Worm (Caenorhabditis elegans) whole organism, dauer: ENCODE results near the gene rsp-8.
"Not testable (repeated sequence)": the region's sequence is repeated elsewhere in the genome, so short reads cannot be mapped to it uniquely, and the experiment has no call there.

Source experiments
- unc-62 ChIP-seq: sonication (generic microtip); optimal IDR thresholded peaks from 2 replicates; lab custom pipeline; 2017; ENCODE audit warnings: missing biosample characterization, missing genetic modification reagents, missing genetic modification characterization

Gene rsp-8

DNA sequence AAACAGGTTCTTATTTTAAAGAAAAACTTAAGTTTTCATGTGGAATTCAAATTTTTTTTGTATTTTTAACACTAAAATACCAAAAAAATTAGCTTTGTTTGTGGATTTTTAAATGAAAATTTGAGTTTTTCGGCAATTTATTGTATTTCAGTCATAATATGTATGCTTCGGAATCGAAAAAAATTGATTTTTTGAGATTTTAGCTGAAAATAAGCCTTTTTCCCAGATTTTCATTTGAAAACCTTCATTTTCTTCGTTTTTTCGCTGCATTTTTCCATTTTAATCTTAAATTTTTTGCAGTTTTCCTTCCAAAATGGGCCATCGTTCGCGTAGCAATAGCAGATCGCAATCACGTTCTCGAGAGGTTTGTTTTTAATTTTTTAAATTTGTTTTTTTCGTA lies at the start of gene rsp-8:
Gene rsp-8, plus strand, starts transcription at position 301 of the 400 bp plus-strand sequence.
- no peak for TF ChIP-seq unc-62 (GFP tag; lab: Kevin White, UChicago)

DNA sequence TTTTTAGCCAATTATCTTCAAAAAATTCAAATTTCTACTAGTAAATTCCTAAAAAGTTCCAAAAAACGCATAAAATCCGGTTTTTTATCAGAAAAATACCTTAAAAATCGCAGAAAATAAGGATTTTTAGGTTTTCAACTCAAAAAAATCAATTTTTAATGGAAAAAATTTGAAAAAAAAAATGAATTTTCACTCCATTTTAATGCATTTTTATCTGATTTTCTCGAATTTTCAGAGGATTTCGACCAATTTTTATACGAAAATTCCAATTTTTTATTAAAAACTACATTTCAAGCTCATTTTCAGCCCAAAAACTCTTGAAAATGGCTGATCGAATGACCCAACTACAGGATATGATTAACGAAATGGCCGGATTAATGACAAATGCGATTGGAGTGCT lies 48.9 kb upstream of the rsp-8 start, which contains the start of gene mdt-21:
Gene mdt-21, plus strand, starts transcription at position 301 of the 400 bp plus-strand sequence.
- no peak for TF ChIP-seq unc-62 (GFP tag; lab: Kevin White, UChicago)

DNA sequence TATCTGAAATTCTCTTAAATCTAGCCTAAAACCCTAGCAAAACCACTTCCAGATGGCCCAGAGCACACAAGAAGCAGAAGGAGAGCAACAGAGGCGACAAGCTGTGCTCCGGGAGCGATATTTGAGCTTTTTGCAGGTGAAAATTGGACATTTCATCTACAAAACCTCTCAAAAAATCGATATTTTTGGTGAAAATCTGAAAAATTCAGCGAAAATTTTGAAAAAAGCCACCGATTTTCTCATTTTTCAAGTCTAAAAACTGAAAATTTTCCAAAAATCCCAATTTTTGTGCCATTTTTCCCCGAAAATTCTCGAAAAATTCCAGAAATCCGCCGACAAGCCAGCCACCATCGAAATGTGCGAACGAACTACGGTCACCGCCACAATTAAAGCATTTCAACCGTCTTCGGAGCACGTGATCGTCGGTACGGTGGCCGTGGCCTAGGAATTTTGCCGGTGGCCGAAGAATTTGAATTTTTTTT lies 46.0 kb upstream of the rsp-8 start, which contains the start of gene C24H11.5:
Gene C24H11.5, plus strand, starts transcription at position 51 of the 482 bp plus-strand sequence.
- no peak for TF ChIP-seq unc-62 (GFP tag; lab: Kevin White, UChicago)

DNA sequence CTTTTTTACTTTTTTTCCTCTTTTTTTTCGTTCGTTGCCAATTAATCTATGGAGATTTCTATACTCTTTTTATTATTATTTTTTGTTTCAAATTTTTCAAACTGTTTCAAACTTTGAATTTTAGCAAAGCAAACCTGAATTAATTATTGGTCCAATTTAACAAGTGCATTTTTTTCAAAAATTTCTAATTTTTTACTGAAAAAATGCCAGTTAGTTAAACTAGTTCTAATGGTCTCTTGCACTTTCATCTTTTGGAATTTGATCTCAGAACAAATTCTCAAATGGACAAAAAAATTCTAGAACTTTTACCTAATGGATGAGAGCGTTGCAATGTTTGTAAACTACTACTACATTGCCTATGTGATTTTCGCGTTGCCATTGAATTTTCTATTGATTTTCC lies 44.4 kb upstream of the rsp-8 start, which contains the start of gene srd-74:
Gene srd-74, plus strand, starts transcription at position 301 of the 400 bp plus-strand sequence.
- TF ChIP-seq unc-62 (GFP tag; lab: Kevin White, UChicago): no peak

DNA sequence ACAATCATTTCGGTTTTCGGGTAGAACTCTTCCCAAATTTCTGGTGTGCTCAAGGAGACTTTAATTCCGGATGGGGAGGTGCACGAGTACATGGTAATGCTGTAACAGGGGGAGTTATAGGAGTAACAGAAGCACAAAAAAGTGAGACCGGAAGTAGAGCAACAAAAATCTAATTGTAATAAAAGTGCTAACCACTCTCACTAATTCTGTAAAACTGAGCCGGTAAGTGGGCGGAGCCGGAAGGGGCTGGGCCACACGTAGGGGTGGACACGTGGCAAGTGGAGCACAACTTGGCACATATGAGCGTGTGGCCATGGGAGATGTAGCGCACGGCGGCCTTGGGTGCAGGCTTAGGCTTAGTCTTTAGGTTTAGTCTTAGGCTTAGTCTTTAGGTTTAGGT lies 40.3 kb upstream of the rsp-8 start, which contains the start of gene tbx-38:
Gene tbx-38, minus strand, starts transcription at position 101 of the 400 bp plus-strand sequence.
- no peak for TF ChIP-seq unc-62 (GFP tag; lab: Kevin White, UChicago)

DNA sequence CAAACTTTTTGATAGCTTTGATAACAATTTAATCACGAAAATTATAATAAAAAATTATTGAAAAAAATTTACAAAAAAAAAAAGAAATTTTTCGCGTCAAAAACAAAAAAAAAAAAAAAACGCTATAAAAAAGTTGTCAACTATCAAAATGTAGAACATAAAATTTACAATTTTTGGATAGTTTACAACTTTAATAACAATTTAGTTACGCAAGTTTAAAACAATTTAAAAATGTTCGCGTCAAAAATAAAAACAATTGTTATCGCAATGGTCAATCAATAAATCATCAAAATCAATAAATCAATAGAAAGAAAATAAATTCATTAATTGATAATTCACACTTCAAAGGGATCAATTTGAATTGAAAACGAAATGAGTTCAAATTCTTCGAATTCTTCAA lies 38.8 kb upstream of the rsp-8 start, which contains the start of gene C24H11.1:
Gene C24H11.1, plus strand, starts transcription at position 301 of the 400 bp plus-strand sequence.
- not testable (repeated sequence) for TF ChIP-seq unc-62 (GFP tag; lab: Kevin White, UChicago)

DNA sequence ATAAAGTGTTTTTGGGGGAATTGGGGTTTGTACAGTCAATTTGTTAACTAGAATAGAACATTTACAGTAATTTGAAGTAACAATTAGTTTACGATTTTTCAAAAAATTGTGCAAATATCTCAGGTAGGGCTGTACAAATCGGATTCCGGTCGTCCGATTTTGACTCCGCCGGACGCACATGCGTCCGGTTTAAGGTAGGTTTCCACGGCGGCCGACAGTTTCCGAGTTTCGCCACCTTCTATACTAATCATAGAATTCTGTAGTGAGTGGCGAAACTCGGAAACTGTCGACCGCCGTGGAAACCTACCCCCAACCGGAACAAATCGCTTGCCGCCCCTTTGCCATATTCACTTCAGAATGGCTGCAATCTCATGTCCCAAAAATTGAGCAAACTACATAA lies 36.7 kb upstream of the rsp-8 start:
- TF ChIP-seq unc-62 (GFP tag; lab: Kevin White, UChicago): no peak

DNA sequence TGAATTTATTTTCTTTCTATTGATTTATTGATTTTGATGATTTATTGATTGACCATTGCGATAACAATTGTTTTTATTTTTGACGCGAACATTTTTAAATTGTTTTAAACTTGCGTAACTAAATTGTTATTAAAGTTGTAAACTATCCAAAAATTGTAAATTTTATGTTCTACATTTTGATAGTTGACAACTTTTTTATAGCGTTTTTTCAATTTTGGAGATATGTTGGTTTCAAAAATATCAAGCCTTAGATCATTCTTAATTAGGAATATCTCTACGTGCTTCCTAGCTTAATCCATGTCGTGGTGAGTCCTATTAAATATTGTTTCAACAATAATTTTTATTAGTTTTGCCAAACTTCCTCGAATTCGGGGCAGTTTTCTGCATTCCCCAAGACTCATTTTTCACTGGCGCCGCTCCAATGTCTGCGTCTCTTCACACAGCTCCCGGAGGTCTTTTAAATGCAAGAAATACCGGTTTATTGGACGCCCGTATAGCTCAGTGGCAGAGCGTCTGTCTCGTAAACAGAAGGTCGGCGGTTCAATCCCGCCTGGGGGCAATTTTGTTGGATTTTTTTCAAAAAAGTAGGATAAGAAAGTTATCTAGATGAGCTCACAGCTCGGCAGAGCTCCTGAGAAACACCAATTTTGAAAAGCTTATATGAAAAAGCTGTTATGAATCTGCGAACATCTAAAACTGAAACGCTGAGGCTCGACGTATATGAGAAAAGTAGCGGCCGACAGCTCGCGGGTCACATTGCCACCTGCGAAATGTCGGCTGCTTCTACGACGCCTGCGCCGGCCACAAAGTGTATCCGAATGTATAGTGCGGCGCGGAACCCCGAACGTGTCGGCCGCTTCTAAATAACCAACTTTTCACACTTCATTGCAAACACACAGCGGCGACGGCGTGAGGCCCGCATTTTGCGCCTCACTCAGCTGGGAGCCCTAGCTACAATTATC lies 33.6 kb upstream of the rsp-8 start, which contains the start of gene C24H11.2:
Gene C24H11.2, minus strand, starts transcription at position 51 of the 962 bp plus-strand sequence.
- TF ChIP-seq unc-62 (GFP tag; lab: Kevin White, UChicago): not testable (repeated sequence)

DNA sequence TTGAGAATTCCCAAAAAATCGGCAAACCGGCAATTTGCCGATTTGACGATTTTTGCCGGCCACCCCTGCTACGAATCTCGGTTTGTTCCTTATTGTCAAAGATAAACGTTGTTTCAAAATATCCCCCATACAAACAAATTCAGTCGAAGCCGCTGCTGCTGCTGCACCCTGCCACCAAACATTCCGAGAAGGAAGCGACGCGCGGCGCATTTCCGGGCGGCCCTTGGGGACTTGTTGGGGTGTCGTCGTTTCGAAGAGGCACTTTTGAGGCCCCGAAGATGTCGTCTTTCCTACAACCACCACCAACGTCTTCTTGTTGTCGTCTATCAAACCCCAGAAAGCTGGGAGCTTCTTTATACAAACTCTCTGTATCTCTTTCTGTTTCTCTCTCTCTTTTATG lies 31.8 kb upstream of the rsp-8 start:
- TF ChIP-seq unc-62 (GFP tag; lab: Kevin White, UChicago): no peak

DNA sequence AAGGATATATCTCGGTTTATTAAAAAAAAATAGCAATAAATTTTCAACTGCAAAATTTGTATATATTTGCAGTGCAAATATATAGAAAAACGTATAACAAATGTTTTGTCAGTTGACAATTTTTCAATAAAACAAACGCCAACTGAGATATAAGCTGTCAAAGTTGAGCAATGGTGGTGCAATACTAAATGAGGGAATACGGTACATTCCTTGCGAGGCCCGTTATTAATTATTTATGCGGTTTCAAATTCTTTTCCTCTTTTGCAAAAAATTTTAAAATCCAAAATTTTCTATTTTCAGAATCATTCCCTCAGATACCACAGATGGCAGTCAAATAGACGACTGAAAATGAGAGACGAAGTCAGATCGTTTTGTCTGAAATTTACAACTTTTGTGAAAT lies 30.8 kb upstream of the rsp-8 start, which contains the start of gene twk-39:
Gene twk-39, plus strand, starts transcription at position 301 of the 400 bp plus-strand sequence.
- no peak for TF ChIP-seq unc-62 (GFP tag; lab: Kevin White, UChicago)

DNA sequence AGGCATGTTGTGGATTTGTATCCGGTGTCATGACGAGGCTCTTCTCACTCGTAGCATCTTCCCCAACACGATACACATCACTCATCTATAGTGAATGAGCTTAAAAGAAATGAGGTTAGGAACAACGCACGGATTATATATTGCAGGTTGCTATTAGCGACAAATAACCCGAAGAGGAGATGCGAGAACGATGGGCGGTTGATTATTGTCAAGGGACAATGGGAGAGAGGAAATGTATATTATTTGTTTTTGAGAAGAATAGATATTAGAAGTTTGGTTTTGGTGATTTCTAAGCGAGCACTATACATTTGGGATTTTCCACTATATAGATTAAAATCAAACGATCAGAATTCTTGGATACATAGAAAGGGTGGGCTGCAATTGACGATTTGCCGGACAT lies 19.5 kb upstream of the rsp-8 start, which contains the start of gene C18D11.7:
Gene C18D11.7, minus strand, starts transcription at position 101 of the 400 bp plus-strand sequence.
- no peak for TF ChIP-seq unc-62 (GFP tag; lab: Kevin White, UChicago)

DNA sequence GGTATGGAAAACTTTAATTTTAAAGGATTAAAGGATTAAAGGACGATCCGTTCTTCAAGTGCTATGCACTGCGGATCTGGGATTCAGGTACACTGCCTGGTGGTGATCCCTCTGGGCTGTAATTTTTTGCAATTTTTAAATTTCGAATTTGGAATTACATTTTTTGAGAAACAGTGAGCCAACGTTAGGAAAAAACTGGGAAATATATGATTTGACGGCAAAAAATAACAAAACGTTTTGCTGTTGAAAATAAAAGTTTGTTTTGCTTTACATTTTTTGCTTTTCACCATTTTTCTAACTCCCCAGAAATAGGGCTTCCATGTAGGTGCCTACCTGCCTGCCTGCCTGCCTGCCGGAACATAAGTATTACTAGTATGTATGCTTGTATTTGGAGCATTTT lies 18.8 kb upstream of the rsp-8 start, which contains the start of gene C18D11.10:
Gene C18D11.10, plus strand, starts transcription at position 301 of the 400 bp plus-strand sequence.
- no peak for TF ChIP-seq unc-62 (GFP tag; lab: Kevin White, UChicago)

DNA sequence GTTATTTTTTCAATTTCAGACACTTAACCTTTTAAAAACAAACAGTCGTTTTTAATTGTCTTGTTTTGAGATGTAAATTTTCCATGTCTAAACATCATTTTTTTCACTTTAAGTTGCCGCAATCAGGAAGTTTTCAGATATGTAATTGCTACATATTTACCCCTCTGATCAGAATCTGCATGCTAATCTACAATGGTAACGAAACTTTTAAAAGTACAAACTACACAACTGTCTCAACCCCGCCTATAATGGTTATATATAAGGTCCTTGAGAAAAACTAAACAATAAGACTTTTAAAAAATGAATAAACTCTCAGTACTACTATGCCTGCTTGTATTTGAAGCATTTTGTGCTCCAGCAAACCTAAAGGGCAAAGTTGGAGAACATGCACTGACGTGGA lies 17.4 kb upstream of the rsp-8 start, which contains the start of gene C18D11.9:
Gene C18D11.9, plus strand, starts transcription at position 301 of the 400 bp plus-strand sequence.
- TF ChIP-seq unc-62 (GFP tag; lab: Kevin White, UChicago): no peak

DNA sequence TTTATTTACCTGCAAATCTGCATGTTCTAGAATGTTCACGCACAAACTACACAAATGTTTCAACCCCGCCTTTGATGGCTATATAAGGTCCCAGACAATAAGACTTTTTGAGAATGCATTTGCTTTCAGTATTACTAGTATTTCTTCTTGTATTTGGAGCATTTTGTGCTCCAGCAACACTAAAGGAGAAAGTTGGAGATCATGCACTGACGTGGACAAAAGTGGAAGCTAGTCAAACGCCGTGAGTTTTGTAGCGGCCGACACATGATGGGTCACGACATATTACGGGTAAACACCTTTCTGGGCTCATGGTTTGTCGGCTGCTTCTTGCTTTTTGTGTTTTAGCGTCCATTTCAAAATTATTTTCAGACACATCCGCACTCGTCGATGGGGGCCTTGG lies 15.8 kb upstream of the rsp-8 start, which contains the start of gene C18D11.6:
Gene C18D11.6, plus strand, starts transcription at position 110 of the 400 bp plus-strand sequence.
- no peak for TF ChIP-seq unc-62 (GFP tag; lab: Kevin White, UChicago)

DNA sequence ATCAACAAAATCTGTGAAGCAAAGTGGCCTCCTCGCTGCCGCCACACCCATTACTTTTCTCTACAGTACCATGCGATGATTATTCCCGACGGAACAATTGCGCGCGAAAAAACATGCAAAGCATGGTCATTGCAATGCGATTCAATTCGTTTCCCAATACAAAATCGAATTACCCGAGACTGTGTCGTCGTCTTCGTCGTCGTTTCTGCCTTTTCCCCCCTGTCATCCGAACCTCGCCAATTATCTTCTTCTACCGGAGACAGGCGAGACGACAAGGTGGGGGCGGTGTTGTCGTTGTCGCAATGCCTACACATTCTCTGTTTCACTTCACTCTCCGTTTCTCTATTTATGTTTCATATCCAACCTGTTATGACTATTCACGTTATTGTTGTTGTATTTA lies 14.4 kb upstream of the rsp-8 start:
- no peak for TF ChIP-seq unc-62 (GFP tag; lab: Kevin White, UChicago)

DNA sequence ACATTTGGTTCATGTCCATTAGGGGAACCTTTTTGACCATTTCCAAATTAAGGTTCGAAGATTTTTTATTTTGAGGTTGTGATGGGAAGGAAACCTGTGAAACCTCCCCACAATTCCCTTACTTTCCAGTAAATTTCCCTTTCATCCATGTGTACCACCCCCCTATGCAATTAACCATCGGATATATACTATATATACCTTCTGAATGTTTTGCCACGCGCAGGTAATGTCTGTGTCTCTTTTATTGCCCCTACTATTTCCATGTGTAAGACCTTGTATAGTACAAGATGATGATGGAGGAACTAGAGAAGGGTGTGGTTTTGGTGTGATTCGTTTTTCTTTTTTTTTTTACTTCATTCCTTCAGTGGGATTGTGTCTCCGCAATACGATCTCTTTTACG lies 11.6 kb upstream of the rsp-8 start:
- no peak for TF ChIP-seq unc-62 (GFP tag; lab: Kevin White, UChicago)
